Fruit fly (Drosophila melanogaster): ENCODE results near the gene mthl6.
A peak's percentile ranks its signal among the peaks of the same experiment; 100 is the strongest.
"Not testable (repeated sequence)": the region's sequence is repeated elsewhere in the genome, so short reads cannot be mapped to it uniquely, and the experiment has no call there.

mthl6 gene

DNA sequence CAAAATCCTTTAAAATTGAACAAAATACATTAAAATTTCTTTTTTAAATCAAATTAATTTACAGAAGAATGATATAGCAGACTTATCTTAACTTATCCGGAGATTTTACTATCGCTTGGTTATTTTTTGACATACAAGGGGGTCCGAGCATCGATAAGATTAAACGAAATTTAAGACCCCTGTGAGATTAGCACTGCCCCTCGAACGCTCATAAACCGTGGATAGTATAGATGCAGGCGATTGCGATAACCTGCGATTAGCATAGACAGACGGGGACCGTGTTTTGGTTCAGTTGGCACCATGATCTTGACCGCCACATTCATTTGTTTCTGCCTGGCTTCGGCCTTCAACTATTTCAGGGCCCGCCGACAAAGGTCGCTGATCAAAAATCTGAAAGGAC lies 5.8 kb downstream of the mthl6 start, which contains the start of gene Cyp316a1:
Gene Cyp316a1, plus strand, starts transcription at position 301 of the 400 bp plus-strand sequence.
- peak; percentile 40 for TF ChIP-seq svp (GFP tag)
- TF ChIP-seq CG3032 (tag; optimal IDR thresholded peaks at IDR 0.05), result no peak

DNA sequence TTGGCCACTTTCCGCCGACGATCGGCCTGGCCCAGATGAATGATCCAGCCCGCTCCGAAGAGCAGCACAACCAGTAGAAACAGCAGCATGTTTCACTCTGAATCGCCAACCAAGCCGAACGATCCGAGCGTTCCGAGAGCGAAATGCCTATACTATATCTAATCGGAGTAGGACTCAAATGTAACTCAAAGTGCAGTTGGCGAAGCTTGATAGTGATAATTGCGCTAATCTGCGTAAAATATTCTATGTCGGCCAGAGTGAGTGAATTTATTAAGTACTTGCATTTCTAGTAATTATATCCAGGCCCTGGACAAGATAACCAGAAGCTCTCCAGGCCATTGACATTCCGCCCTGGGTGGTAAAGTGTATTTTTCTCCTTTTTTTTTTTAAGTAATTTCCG lies 10.3 kb downstream of the mthl6 start, which contains the start of gene Cyp4d8:
Gene Cyp4d8, minus strand, starts transcription at position 101 of the 400 bp plus-strand sequence.
- TF ChIP-seq achi (GFP tag; optimal IDR thresholded peaks at IDR 0.05) (no peak), CG9139 (GFP tag; optimal IDR thresholded peaks at IDR 0.05) (no peak), Eip75B (GFP tag; optimal IDR thresholded peaks at IDR 0.05) (no peak), Sox15 (GFP tag; optimal IDR thresholded peaks at IDR 0.05) (no peak), cyc (GFP tag; optimal IDR thresholded peaks at IDR 0.05) (no peak), CG6792 (GFP tag; optimal IDR thresholded peaks at IDR 0.05) (no peak), fd59A (GFP tag; optimal IDR thresholded peaks at IDR 0.05) (no peak), dac (GFP tag; optimal IDR thresholded peaks at IDR 0.05) (no peak), Smox (GFP tag; optimal IDR thresholded peaks at IDR 0.05) (no peak), CG15336 (GFP tag; IDR thresholded peaks at IDR 0.05) (no peak), Sox102F (GFP tag; optimal IDR thresholded peaks at IDR 0.05) (no peak), Ets21C (GFP tag; optimal IDR thresholded peaks at IDR 0.05) (no peak)

DNA sequence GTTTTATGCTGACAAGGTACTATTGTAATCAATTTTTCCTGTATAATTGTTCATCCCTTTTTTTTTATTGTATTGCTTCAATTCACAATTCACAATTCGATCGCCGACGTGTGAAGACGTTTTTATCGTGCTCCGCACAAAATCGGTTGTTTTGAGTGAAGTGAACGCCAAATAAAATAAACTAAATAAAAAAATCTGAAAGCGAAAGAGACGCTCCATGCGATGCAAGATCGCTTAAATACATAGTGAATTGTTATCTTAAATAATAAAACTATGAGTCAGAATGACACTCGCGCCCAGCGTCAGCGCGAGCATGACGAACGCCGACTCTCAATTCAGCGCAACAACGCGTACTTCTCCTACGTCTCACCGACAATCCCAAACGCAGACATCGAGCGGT lies 13.0 kb downstream of the mthl6 start, which contains the start of gene CG8539:
Gene CG8539, minus strand, starts transcription at position 101 of the 400 bp plus-strand sequence.
- not testable (repeated sequence) for TF ChIP-seq esn, Eip75B, Eip93F (GFP tag; optimal IDR thresholded peaks at IDR 0.05)

DNA sequence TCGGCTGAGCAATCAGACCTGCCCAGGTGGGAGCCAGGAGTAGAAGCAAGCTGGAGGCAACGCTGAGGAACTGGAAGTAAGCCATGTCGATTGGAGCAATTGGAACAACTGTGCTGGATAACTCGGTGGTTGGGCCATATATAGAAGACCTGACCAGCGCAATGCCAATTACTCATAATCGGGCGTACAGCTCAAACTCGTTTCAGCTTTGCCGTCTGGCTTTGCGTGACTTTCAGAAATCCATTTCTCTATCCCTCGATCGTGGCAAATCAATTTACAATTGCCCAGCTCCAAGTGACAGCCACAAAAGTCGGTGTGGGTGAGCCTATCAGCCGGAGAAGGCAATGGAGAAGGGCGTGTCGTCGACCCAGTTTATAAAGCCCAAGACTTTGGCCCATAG lies 20.4 kb downstream of the mthl6 start, which contains the start of gene CG7548:
Gene CG7548, minus strand, starts transcription at position 101 of the 400 bp plus-strand sequence.
- no peak for TF ChIP-seq cyc (GFP tag; optimal IDR thresholded peaks at IDR 0.05)
- TF ChIP-seq Hr4 (GFP tag; optimal IDR thresholded peaks at IDR 0.05), result no peak
- no peak for TF ChIP-seq pdm3 (GFP tag; optimal IDR thresholded peaks at IDR 0.05)
- TF ChIP-seq CG6854 (GFP tag; optimal IDR thresholded peaks at IDR 0.05), result no peak

DNA sequence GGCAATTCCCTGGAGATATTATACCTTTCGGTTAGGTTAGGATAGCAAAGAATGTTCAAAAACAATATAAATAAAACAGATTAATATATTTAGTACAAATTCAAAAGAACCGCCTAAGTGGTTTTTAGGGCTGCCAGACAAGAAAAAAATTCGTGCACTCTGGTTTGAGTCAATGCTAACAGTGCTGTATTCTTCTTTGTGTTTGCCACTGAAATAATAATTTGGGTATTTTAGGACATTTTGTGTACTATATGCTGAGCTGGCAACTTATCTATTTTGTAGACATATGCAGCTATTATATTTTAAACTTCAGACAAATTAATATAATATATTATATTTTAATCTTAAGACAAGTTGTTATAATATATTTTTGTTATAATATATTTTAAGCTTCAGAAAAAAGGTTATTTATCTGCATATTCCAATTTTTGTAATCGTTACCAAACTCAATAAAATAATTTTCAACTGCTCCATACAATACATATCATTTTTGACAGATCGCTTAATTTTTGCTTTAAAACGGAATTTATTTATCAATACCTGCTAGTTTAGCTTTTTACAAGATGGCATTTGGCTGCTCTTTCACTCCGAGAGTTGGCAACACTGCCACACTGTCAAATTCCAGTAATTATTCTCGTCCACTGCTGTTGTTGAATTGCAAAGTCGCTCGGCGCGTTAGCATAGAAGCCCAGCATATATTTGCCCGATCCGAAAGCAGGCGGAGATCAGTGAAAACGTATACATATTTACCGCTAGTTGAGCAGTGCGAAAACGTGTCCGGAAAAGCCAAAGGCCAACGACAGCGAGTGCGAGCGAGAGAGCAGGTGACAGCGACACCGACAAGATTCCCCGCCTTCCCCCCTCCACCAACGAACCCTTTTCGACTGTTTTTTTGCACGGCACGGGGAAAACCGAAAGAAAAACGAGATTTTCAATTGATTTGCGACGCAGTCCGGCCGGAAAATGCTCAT lies 24.9 kb downstream of the mthl6 start, which contains the start of gene CG7546:
Gene CG7546, plus strand, starts transcription at position 573 of the 971 bp plus-strand sequence.
- TF ChIP-seq CG6854 (GFP tag; optimal IDR thresholded peaks at IDR 0.05), result no peak
- TF ChIP-seq acj6 (GFP tag; optimal IDR thresholded peaks at IDR 0.05), result peak; percentile 41
- no peak for TF ChIP-seq topi (GFP tag; optimal IDR thresholded peaks at IDR 0.05)
- no peak for TF ChIP-seq CG15336 (GFP tag; IDR thresholded peaks at IDR 0.05)
- TF ChIP-seq Sox102F (GFP tag; optimal IDR thresholded peaks at IDR 0.05), result no peak
- no peak for TF ChIP-seq spab (GFP tag; optimal IDR thresholded peaks at IDR 0.05)
- no peak for TF ChIP-seq CG8319 (GFP tag; optimal IDR thresholded peaks at IDR 0.05)
- TF ChIP-seq ss (GFP tag; optimal IDR thresholded peaks at IDR 0.05), result peak in 1 of 2 experiments; percentile 26
- no peak for TF ChIP-seq CG6792 (GFP tag; optimal IDR thresholded peaks at IDR 0.05)
- no peak for TF ChIP-seq vri (GFP tag; optimal IDR thresholded peaks at IDR 0.05)
- TF ChIP-seq Hr38 (GFP tag; optimal IDR thresholded peaks at IDR 0.05), result no peak
- no peak for TF ChIP-seq Blimp-1 (GFP tag; optimal IDR thresholded peaks at IDR 0.05)
- TF ChIP-seq Sox15 (GFP tag; optimal IDR thresholded peaks at IDR 0.05), result peak; percentile 32
- no peak for TF ChIP-seq CG11294 (GFP tag; IDR thresholded peaks at IDR 0.05)
- no peak for TF ChIP-seq CG11762 (GFP tag; optimal IDR thresholded peaks at IDR 0.05; ENCODE audit: insufficient read depth)
- TF ChIP-seq eg (GFP tag; IDR thresholded peaks at IDR 0.05), result peak; percentile 34; the same call in 1 of the 3 replicates
- no peak for TF ChIP-seq Hr39 (GFP tag; optimal IDR thresholded peaks at IDR 0.05)
- peak; percentile 99 for TF ChIP-seq svp (GFP tag)
- peak; percentile 33 for TF ChIP-seq CG3919 (GFP tag; optimal IDR thresholded peaks at IDR 0.05)
- no peak for TF ChIP-seq CG11902 (GFP tag; optimal IDR thresholded peaks at IDR 0.05)
- TF ChIP-seq Ets96B (tag; optimal IDR thresholded peaks at IDR 0.05), result no peak
- TF ChIP-seq CG16779 (tag; optimal IDR thresholded peaks at IDR 0.05), result no peak
- TF ChIP-seq dac (GFP tag; optimal IDR thresholded peaks at IDR 0.05), result peak; percentile 12
- TF ChIP-seq fd59A (GFP tag; optimal IDR thresholded peaks at IDR 0.05), result no peak
- TF ChIP-seq dsx (GFP tag; optimal IDR thresholded peaks at IDR 0.05; ENCODE audit: poor library complexity, severe bottlenecking), result no peak
- TF ChIP-seq CG9139 (GFP tag; optimal IDR thresholded peaks at IDR 0.05), result no peak
- TF ChIP-seq Ets21C (GFP tag; optimal IDR thresholded peaks at IDR 0.05), result peak; percentile 11
- no peak for TF ChIP-seq net (GFP tag; optimal IDR thresholded peaks at IDR 0.05)
- peak; percentile 26 for TF ChIP-seq Hr4 (GFP tag; optimal IDR thresholded peaks at IDR 0.05)
- no peak for TF ChIP-seq pdm3 (GFP tag; optimal IDR thresholded peaks at IDR 0.05)
- TF ChIP-seq CG1621 (tag; optimal IDR thresholded peaks at IDR 0.05), result peak; percentile 66
- no peak for TF ChIP-seq OdsH (GFP tag; optimal IDR thresholded peaks at IDR 0.05)

Measured in whole organism, prepupa.